Fruit fly (Drosophila melanogaster): Measurements from ENCODE around the gene RpS10b.

RpS10b gene

dm6 chrX:19615990-19616663, 18.3 kb downstream of the RpS10b start, which contains the start of gene CG14210:
Gene CG14210, plus strand, starts transcription at chrX:19616196.
- TF ChIP-seq CG9215 (GFP tag; IDR thresholded peaks at IDR 0.05) (no peak), HLHmδ (GFP tag; optimal IDR thresholded peaks at IDR 0.05) (no peak), dysf (GFP tag; IDR thresholded peaks at IDR 0.05) (no peak), chif (GFP tag; optimal IDR thresholded peaks at IDR 0.05) (no peak), unc-4 (GFP tag; IDR thresholded peaks at IDR 0.05; ENCODE audit: partially characterized antibody) (peak; percentile 64), Atf3 (GFP tag; optimal IDR thresholded peaks at IDR 0.05) (no peak), Atf-2 (GFP tag; optimal IDR thresholded peaks at IDR 0.05) (no peak), sd (tag; optimal IDR thresholded peaks at IDR 0.05) (no peak), cwo (GFP tag; optimal IDR thresholded peaks at IDR 0.05) (peak; percentile 77), btn (GFP tag; optimal IDR thresholded peaks at IDR 0.05) (no peak), CG6854 (GFP tag; optimal IDR thresholded peaks at IDR 0.05) (no peak), CG11085 (GFP tag; IDR thresholded peaks at IDR 0.05) (no peak), Deaf1 (tag; optimal IDR thresholded peaks at IDR 0.05) (no peak), corto (GFP tag; optimal IDR thresholded peaks at IDR 0.05) (no peak), hkb (optimal IDR thresholded peaks at IDR 0.05) (no peak), hkb (GFP tag; IDR thresholded peaks at IDR 0.05) (no peak), hb (GFP tag; IDR thresholded peaks at IDR 0.05; ENCODE audit: partially characterized antibody) (peak; percentile 66; the same call in 1 of the 3 replicates), dmrt11E (tag; optimal IDR thresholded peaks at IDR 0.05) (no peak), ems (GFP tag; optimal IDR thresholded peaks at IDR 0.05) (no peak), mirr (GFP tag; optimal IDR thresholded peaks at IDR 0.05) (peak; percentile 8), Bteb2 (GFP tag; optimal IDR thresholded peaks at IDR 0.05) (no peak), Dp (GFP tag; optimal IDR thresholded peaks at IDR 0.05) (peak; percentile 84), Neu2 (GFP tag; optimal IDR thresholded peaks at IDR 0.05; ENCODE audit: borderline replicate concordance) (no peak), CG2202 (tag; optimal IDR thresholded peaks at IDR 0.05) (no peak), sim (GFP tag; IDR thresholded peaks at IDR 0.05) (no peak), dati (GFP tag; IDR thresholded peaks at IDR 0.05) (no peak), pho (GFP tag; optimal IDR thresholded peaks at IDR 0.05) (no peak), fu2 (GFP tag; optimal IDR thresholded peaks at IDR 0.05) (no peak), inv (GFP tag; IDR thresholded peaks at IDR 0.05; ENCODE audit: partially characterized antibody) (peak; percentile 48; the same call in 1 of the 2 replicates), salm (tag; optimal IDR thresholded peaks at IDR 0.05) (no peak), Dll (GFP tag; IDR thresholded peaks at IDR 0.05; ENCODE audit: partially characterized antibody) (peak; percentile 62; the same call in 3 of the 4 replicates), B-H1 (GFP tag; IDR thresholded peaks at IDR 0.05) (no peak), unpg (GFP tag; optimal IDR thresholded peaks at IDR 0.05) (no peak), CG17328 (GFP tag; IDR thresholded peaks at IDR 0.05) (no peak), Dip3 (GFP tag; optimal IDR thresholded peaks at IDR 0.05) (no peak), CG7987 (GFP tag; optimal IDR thresholded peaks at IDR 0.05) (peak; percentile 2), CG1602 (GFP tag; optimal IDR thresholded peaks at IDR 0.05) (no peak), chinmo (GFP tag; IDR thresholded peaks at IDR 0.05; ENCODE audit: partially characterized antibody) (0 out of 4 replicates have a peak, but pooled peaks have one; percentile 55), CG17186 (GFP tag; optimal IDR thresholded peaks at IDR 0.05) (peak; percentile 37), CG34422 (GFP tag; IDR thresholded peaks at IDR 0.05) (no peak; the same call in 2 of the 3 replicates), ssp (GFP tag; IDR thresholded peaks at IDR 0.05) (no peak), CG7839 (tag; optimal IDR thresholded peaks at IDR 0.05) (no peak), peb (GFP tag; IDR thresholded peaks at IDR 0.05) (no peak), da (GFP tag; optimal IDR thresholded peaks at IDR 0.05) (no peak), ewg (GFP tag; optimal IDR thresholded peaks at IDR 0.05) (no peak), CG15011 (GFP tag; optimal IDR thresholded peaks at IDR 0.05) (no peak), ttk (GFP tag; IDR thresholded peaks at IDR 0.05) (no peak), mld (GFP tag; IDR thresholded peaks at IDR 0.05; ENCODE audit: partially characterized antibody) (0 out of 3 replicates have a peak, but pooled peaks have one; percentile 53), CG3847 (GFP tag; IDR thresholded peaks at IDR 0.05) (no peak), CG12391 (tag; optimal IDR thresholded peaks at IDR 0.05) (no peak)

Measured in whole organism, embryonic.